Fruit fly (Drosophila melanogaster) S2 (cell line): ENCODE measurements around the gene BOD1.

Experiments
- CG8478 ChIP-seq: fragments of >200 bp; optimal IDR thresholded peaks from 2 replicates; lab custom pipeline; 2018
- CTCF ChIP-seq, 2 experiments: fragments of >200 bp; optimal IDR thresholded peaks; 2 replicates each; lab custom pipeline; 2018

- no peak for TF ChIP-seq CG8478 (lab: Kevin White, UChicago)
- TF ChIP-seq CTCF (optimal IDR thresholded peaks at IDR 0.05; lab: Kevin White, UChicago): no peak
These were observed 21.6 kb upstream of the BOD1 start, which contains the start of the genes CG5003 and mRpS22 for dm6 chr3R:27916355-27917019.
